Fruit fly (Drosophila melanogaster) whole organism, larva: ENCODE results near the gene pod1.
A peak's percentile ranks its signal among the peaks of the same experiment; 100 is the strongest.

ENCODE experiments used
- noc ChIP-seq: fragments of 200-800 bp; sonication (Bioruptor generic); optimal IDR thresholded peaks from 3 replicates; lab custom pipeline; 2019; ENCODE audit warnings: missing biosample characterization, mild to moderate bottlenecking, missing genetic modification characterization, moderate library complexity

Gene pod1

dm6 chrX:6849178-6849956 lies 45.9 kb downstream of the pod1 start, which contains the start of the genes Cht11 and CG4558:
TSS of gene Cht11 (minus strand) at chrX:6849517.
TSS of gene CG4558 (plus strand) at chrX:6849770.
- TF ChIP-seq noc, result peak; percentile 85

dm6 chrX:6852574-6852973 lies 49.1 kb downstream of the pod1 start:
- TF ChIP-seq noc, result peak; percentile 90

- TF ChIP-seq noc, result no peak
Observed at dm6 chrX:6853384-6853783, 49.9 kb downstream of the pod1 start.

DNA sequence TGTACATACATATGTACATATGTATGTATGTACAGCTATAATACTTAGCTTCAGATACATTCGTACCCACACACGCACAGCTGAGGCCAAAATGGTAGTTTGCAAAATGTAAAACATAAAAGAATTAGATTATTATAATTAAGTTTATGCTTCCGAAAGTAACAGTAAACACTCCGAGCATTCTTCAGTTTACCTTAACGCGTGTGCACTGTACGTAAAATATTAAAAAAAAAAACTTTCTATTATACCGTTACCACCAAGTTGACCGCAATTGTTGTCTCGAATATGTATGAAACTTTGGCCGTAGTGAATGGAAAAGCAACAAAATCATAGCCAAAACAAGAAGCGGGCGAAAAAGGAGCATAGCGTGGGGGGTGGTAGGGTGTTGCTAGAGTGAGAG lies 51.1 kb downstream of the pod1 start:
- peak; percentile 70 for TF ChIP-seq noc

dm6 chrX:6855366-6856200 lies 52.1 kb downstream of the pod1 start:
- TF ChIP-seq noc, result peak; percentile 70

DNA sequence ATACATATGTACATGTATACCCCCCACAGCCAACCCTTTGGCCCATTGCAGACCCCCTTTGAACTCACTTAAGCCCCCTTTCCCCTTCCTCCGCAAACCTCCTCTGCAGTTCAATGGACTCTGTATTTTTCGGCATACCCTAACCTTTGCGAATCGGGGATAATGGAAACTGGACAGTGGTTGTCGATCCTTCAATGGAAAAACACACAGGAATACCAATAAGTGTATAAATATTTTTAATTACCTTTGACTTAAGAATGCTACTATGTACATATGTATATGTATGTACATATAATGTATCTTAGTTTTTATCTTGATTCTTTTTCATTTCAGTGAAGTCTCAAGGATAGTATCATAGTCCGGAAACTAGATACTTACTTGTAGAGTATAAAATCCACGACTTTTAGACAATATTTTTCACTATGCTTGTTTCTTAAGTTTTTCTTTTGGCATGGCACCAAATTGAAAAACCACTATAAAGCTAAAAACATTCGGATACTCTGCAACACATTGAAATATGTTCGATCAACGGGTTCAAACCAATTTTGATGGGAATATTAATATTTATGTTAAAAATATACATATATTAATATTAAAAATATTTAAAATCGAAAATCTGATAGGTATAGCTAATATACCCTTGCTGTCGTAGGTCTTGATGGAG lies 53.0 kb downstream of the pod1 start:
- peak; percentile 53 for TF ChIP-seq noc

dm6 chrX:6857269-6857668 lies 53.8 kb downstream of the pod1 start:
- no peak for TF ChIP-seq noc

DNA sequence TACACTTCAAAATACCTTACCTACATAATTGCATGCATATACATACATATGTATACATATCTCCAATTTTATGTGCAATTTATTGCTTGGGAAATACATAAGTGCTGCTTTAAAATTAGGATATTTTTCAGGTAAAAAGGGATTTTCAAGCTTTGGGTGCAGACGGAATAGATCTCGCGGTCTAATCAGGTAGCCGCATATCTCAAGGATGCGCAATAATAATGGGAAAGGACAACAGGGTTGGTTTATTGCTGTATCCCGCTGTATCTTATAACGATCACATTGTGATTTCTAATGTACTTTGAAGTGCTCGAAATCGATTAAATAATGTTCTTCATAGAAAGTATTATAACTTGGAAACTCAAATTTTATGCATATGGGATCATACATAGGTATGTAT lies 54.2 kb downstream of the pod1 start:
- no peak for TF ChIP-seq noc

DNA sequence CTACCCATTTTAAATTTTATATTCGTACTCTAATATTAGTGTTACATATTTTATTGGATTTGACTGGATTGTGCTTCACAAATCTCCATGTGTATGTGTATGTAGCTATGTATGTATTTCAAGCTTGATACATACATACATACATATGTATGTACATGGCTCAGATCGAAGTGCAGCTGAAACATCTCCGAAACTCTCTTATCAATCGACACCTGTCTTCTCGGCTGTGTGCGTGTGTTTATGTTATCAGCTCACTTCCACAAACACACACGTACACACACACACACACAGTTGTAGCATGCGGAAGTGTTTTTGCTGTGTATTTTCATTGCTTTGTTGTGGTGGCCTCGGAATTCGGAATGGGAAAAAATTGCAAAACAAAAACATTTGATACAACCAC lies 55.8 kb downstream of the pod1 start:
- no peak for TF ChIP-seq noc

- peak; percentile 71 for TF ChIP-seq noc
Observed at dm6 chrX:6859756-6860412, 56.4 kb downstream of the pod1 start.

dm6 chrX:6860413-6861089 lies 57.1 kb downstream of the pod1 start:
- TF ChIP-seq noc, result no peak

- TF ChIP-seq noc, result peak; percentile 81
Observed at dm6 chrX:6861523-6862077, 58.1 kb downstream of the pod1 start.

DNA sequence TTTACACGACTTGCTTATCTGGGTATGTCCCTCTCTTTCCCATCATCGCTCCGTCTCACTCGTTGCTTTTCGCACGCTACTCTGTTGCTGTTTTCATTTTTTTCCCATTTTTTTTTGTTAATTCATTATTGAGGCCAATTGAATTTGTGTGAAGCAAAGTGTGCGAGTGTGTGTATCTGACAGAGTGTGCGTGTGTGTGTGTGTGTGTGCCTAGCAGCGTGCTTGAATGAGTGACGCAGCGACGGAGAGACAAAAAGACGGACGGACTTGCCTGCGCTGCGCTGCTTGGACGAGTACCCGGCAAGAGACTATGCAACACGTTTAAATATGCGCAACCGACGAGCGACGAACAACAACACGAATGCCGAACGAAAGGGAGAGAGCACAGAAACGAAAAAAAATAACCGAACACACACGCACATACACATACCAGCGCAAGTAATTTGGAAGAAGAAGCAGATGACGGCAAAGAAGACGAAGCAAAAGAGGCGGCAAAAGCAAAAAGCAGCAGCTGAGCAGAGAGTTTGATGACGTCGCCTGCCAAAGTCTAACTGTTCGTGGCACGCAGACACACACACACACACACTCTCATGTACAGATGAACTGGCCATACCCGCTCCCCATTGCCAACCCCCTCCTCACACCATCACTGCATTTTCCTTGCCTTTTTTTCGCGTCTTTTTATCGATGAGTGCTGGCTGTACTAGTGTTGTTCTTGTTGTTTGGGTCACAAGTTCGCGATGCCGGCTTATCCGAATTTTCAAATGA lies 59.2 kb downstream of the pod1 start:
- no peak for TF ChIP-seq noc
